Fruit fly (Drosophila melanogaster): Measurements from ENCODE around the gene Ddx1.
A peak's percentile ranks its signal among the peaks of the same experiment; 100 is the strongest.

Ddx1 gene

dm6 chr3L:22267248-22267957, 4.2 kb downstream of the Ddx1 start, which contains the start of gene Csp (continued):
- TF ChIP-seq CG10565 (GFP tag; optimal IDR thresholded peaks at IDR 0.05) (no peak), luna (GFP tag; optimal IDR thresholded peaks at IDR 0.05) (no peak), unc-4 (GFP tag; IDR thresholded peaks at IDR 0.05; ENCODE audit: partially characterized antibody) (peak; percentile 56), Dp (GFP tag; optimal IDR thresholded peaks at IDR 0.05) (no peak), ato (GFP tag; IDR thresholded peaks at IDR 0.05; ENCODE audit: partially characterized antibody) (peak; percentile 48; the same call in 1 of the 2 replicates), dmrt99B (tag; optimal IDR thresholded peaks at IDR 0.05) (no peak), HLHmδ (GFP tag; optimal IDR thresholded peaks at IDR 0.05) (peak; percentile 57), Dip2 (GFP tag; IDR thresholded peaks at IDR 0.05) (no peak), Scr (GFP tag; IDR thresholded peaks at IDR 0.05; ENCODE audit: partially characterized antibody) (peak; percentile 64), CG10209 (GFP tag; optimal IDR thresholded peaks at IDR 0.05) (no peak), Doc2 (GFP tag; IDR thresholded peaks at IDR 0.05) (no peak), fd102C (GFP tag; optimal IDR thresholded peaks at IDR 0.05) (no peak), CG6254 (GFP tag; optimal IDR thresholded peaks at IDR 0.05) (peak; percentile 77), Med (GFP tag) (peak; percentile 82), B-H2 (GFP tag; optimal IDR thresholded peaks at IDR 0.05) (no peak), CG11695 (GFP tag; IDR thresholded peaks at IDR 0.05) (no peak), en (GFP tag; optimal IDR thresholded peaks at IDR 0.05) (no peak), Drgx (GFP tag; IDR thresholded peaks at IDR 0.05) (no peak), TFAM (GFP tag; optimal IDR thresholded peaks at IDR 0.05) (no peak), CG7786 (GFP tag; optimal IDR thresholded peaks at IDR 0.05) (no peak), wek (GFP tag; optimal IDR thresholded peaks at IDR 0.05) (no peak), CG11723 (GFP tag; optimal IDR thresholded peaks at IDR 0.05) (no peak), odd (GFP tag; optimal IDR thresholded peaks at IDR 0.05) (no peak), Dek (tag; optimal IDR thresholded peaks at IDR 0.05) (no peak), CG2116 (GFP tag; optimal IDR thresholded peaks at IDR 0.05) (peak; percentile 78), otp (GFP tag; IDR thresholded peaks at IDR 0.05) (0 out of 3 replicates have a peak, but pooled peaks have one; percentile 41), CG17359 (tag; optimal IDR thresholded peaks at IDR 0.05) (no peak), Dad (GFP tag; optimal IDR thresholded peaks at IDR 0.05) (no peak), BtbVII (GFP tag; optimal IDR thresholded peaks at IDR 0.05) (no peak), esg (GFP tag; conservative IDR thresholded peaks at IDR 0.05) (no peak), ind (GFP tag; optimal IDR thresholded peaks at IDR 0.05) (peak; percentile 15), CG31388 (GFP tag; optimal IDR thresholded peaks at IDR 0.05) (no peak), Asciz (GFP tag; optimal IDR thresholded peaks at IDR 0.05) (no peak), Fer2 (tag; optimal IDR thresholded peaks at IDR 0.05) (no peak), prd (optimal IDR thresholded peaks at IDR 0.05) (no peak), prd (GFP tag; IDR thresholded peaks at IDR 0.05) (0 out of 3 replicates have a peak, but pooled peaks have one; percentile 19), Oaz (GFP tag; IDR thresholded peaks at IDR 0.05) (no peak), NC2α (GFP tag; optimal IDR thresholded peaks at IDR 0.05) (no peak), hth (optimal IDR thresholded peaks at IDR 0.05) (no peak), CG16813 (GFP tag; IDR thresholded peaks at IDR 0.05; ENCODE audit: partially characterized antibody) (peak; percentile 61; the same call in 2 of the 3 replicates), CG10267 (tag; optimal IDR thresholded peaks at IDR 0.05) (peak; percentile 59), dm (GFP tag; optimal IDR thresholded peaks at IDR 0.05) (peak; percentile 72), Sry-β (GFP tag; optimal IDR thresholded peaks at IDR 0.05) (no peak), Bdp1 (GFP tag; optimal IDR thresholded peaks at IDR 0.05) (no peak), CG10274 (GFP tag; optimal IDR thresholded peaks at IDR 0.05) (no peak), Oli (tag; optimal IDR thresholded peaks at IDR 0.05) (no peak), BEAF-32 (GFP tag; optimal IDR thresholded peaks at IDR 0.05) (peak; percentile 72), pum (GFP tag; optimal IDR thresholded peaks at IDR 0.05) (no peak), Camta (GFP tag; optimal IDR thresholded peaks at IDR 0.05) (no peak), Side (GFP tag; optimal IDR thresholded peaks at IDR 0.05) (peak; percentile 12)
